Worm (Caenorhabditis elegans) whole organism, L4 larva: ENCODE data around the gene oac-15.
A peak's percentile ranks its signal among the peaks of the same experiment; 100 is the strongest.

Source experiments
- F10B5.3 ChIP-seq: sonication (generic microtip); optimal IDR thresholded peaks from 2 replicates; lab custom pipeline; 2016; ENCODE audit warnings: mild to moderate bottlenecking, missing genetic modification characterization, missing compliant biosample characterization
- F26F4.8 ChIP-seq: fragments of 200-800 bp; sonication (Bioruptor generic); conservative IDR thresholded peaks from 2 replicates; pipeline ENCODE4 v1.3.6; 2022; ENCODE audit warnings: missing genetic modification characterization, missing compliant biosample characterization
- Y105C5A.15 ChIP-seq: fragments of 200-800 bp; sonication (Bioruptor generic); IDR thresholded peaks from 2 replicates; pipeline ENCODE4 v1.3.6; 2022; ENCODE audit warnings: missing genetic modification characterization, missing compliant biosample characterization
- Y75B8A.6 ChIP-seq: fragments of 200-800 bp; sonication (Bioruptor generic); IDR thresholded peaks from 2 replicates; pipeline ENCODE4 v1.3.6; 2022; ENCODE audit warnings: missing genetic modification reagents, missing genetic modification characterization, missing compliant biosample characterization
- aha-1 ChIP-seq: fragments of 150-350 bp; peaks from one replicate; lab custom pipeline; 2014; ENCODE audit warnings: missing biosample characterization, missing genetic modification characterization
- aly-2 ChIP-seq: sonication (generic microtip); optimal IDR thresholded peaks from 2 replicates; lab custom pipeline; 2018; ENCODE audit warnings: missing biosample characterization, missing genetic modification characterization
- arid-1 ChIP-seq: fragments of 200-800 bp; sonication (Bioruptor generic); conservative IDR thresholded peaks from 2 replicates; pipeline ENCODE4 v1.3.6; 2022; ENCODE audit warnings: missing genetic modification reagents, missing genetic modification characterization, missing compliant biosample characterization
- daf-16 ChIP-seq, 3 experiments: sonication (generic microtip); optimal IDR thresholded peaks; 2 replicates each; lab custom pipeline; 2016 to 2017; ENCODE audit warnings: missing genetic modification characterization in 3 of 3, missing genetic modification reagents in 3 of 3, mild to moderate bottlenecking in 2 of 3, missing compliant biosample characterization in 2 of 3, missing biosample characterization in 1 of 3, moderate library complexity in 1 of 3
- dmd-6 ChIP-seq: fragments of 200-800 bp; sonication (Bioruptor generic); IDR thresholded peaks from 2 replicates; pipeline ENCODE4 v1.3.6; 2022; ENCODE audit warnings: missing genetic modification reagents, missing genetic modification characterization, missing compliant biosample characterization
- dpl-1 ChIP-seq: fragments of 150-350 bp; optimal IDR thresholded peaks from 2 replicates; lab custom pipeline; 2014; ENCODE audit warnings: missing biosample characterization, missing genetic modification reagents, missing genetic modification characterization
- dve-1 ChIP-seq: sonication (generic microtip); optimal IDR thresholded peaks from 2 replicates; lab custom pipeline; 2017; ENCODE audit warnings: antibody characterized with exemption, mild to moderate bottlenecking, missing genetic modification characterization, missing compliant biosample characterization; ENCODE audit not compliant: insufficient read depth
- egl-27 ChIP-seq: sonication (generic microtip); optimal IDR thresholded peaks from 3 replicates; lab custom pipeline; 2017; ENCODE audit warnings: missing biosample characterization, missing genetic modification reagents, missing genetic modification characterization
- fkh-10 ChIP-seq: fragments of 150-350 bp; optimal IDR thresholded peaks from 2 replicates; lab custom pipeline; 2014; ENCODE audit warnings: missing biosample characterization, missing genetic modification reagents, missing genetic modification characterization
- hif-1 ChIP-seq, 2 experiments: sonication (generic microtip); optimal IDR thresholded peaks; 2 replicates each; lab custom pipeline; 2016 to 2017; ENCODE audit warnings: missing compliant biosample characterization in 2 of 2, missing genetic modification characterization in 2 of 2, missing genetic modification reagents in 2 of 2, missing genotype in 2 of 2, mild to moderate bottlenecking in 1 of 2
- lim-7 ChIP-seq: fragments of 200-800 bp; sonication (Bioruptor generic); IDR thresholded peaks from 2 replicates; pipeline ENCODE4 v1.3.6; 2022; ENCODE audit warnings: missing genetic modification characterization, missing compliant biosample characterization
- lin-29 ChIP-seq: fragments of 200-800 bp; sonication (Bioruptor generic); IDR thresholded peaks from 2 replicates; pipeline ENCODE4 v1.3.6; 2022; ENCODE audit warnings: missing genetic modification reagents, missing genetic modification characterization, missing compliant biosample characterization
- mes-2 ChIP-seq: sonication (generic microtip); optimal IDR thresholded peaks from 2 replicates; lab custom pipeline; 2016; ENCODE audit warnings: missing genotype, mild to moderate bottlenecking, missing genetic modification characterization, missing compliant biosample characterization; ENCODE audit not compliant: poor library complexity, severe bottlenecking
- mxl-3 ChIP-seq: fragments of 200-800 bp; sonication (Bioruptor generic); optimal IDR thresholded peaks from 2 replicates; lab custom pipeline; 2018; ENCODE audit warnings: mild to moderate bottlenecking, missing genetic modification characterization, missing compliant biosample characterization
- nhr-10 ChIP-seq: fragments of 150-350 bp; optimal IDR thresholded peaks from 2 replicates; lab custom pipeline; 2014; ENCODE audit warnings: missing biosample characterization, missing genetic modification characterization
- nhr-102 ChIP-seq: sonication (generic microtip); optimal IDR thresholded peaks from 2 replicates; lab custom pipeline; 2016; ENCODE audit warnings: mild to moderate bottlenecking, missing genetic modification characterization, moderate library complexity, missing compliant biosample characterization
- nhr-28 ChIP-seq: fragments of 150-350 bp; optimal IDR thresholded peaks from 2 replicates; lab custom pipeline; 2014; ENCODE audit warnings: missing biosample characterization, missing genetic modification characterization
- nhr-48 ChIP-seq: sonication (generic microtip); optimal IDR thresholded peaks from 2 replicates; lab custom pipeline; 2016; ENCODE audit warnings: mild to moderate bottlenecking, missing genetic modification characterization, missing compliant biosample characterization
- nhr-77 ChIP-seq: fragments of 150-350 bp; optimal IDR thresholded peaks from 2 replicates; lab custom pipeline; 2014; ENCODE audit warnings: missing biosample characterization, missing genetic modification characterization
- pqm-1 ChIP-seq: sonication (generic microtip); optimal IDR thresholded peaks from 2 replicates; lab custom pipeline; 2017; ENCODE audit warnings: missing biosample characterization, missing genetic modification characterization
- saeg-2 ChIP-seq: fragments of 200-800 bp; sonication (Bioruptor generic); IDR thresholded peaks from 2 replicates; pipeline ENCODE4 v1.3.6; 2022; ENCODE audit warnings: missing genetic modification reagents, missing genetic modification characterization, missing compliant biosample characterization
- set-16 ChIP-seq: fragments of 200-800 bp; sonication (Bioruptor generic); IDR thresholded peaks from 2 replicates; pipeline ENCODE4 v1.3.6; 2022; ENCODE audit warnings: missing genetic modification reagents, missing genetic modification characterization, missing compliant biosample characterization
- tra-1 ChIP-seq: fragments of 200-800 bp; sonication (Bioruptor generic); IDR thresholded peaks from 2 replicates; pipeline ENCODE4 v1.3.6; 2022; ENCODE audit warnings: missing genetic modification reagents, missing genetic modification characterization, missing compliant biosample characterization
- unc-62 ChIP-seq, 3 experiments: fragments of 150-350 bp in 1 of 3; sonication (generic microtip); optimal IDR thresholded peaks in 2 of 3; peaks in 1 of 3; 1 replicate in 1 of 3; 2 replicates in 2 of 3; lab custom pipeline; 2014 to 2017; ENCODE audit warnings: missing biosample characterization in 3 of 3, missing genetic modification characterization in 3 of 3, missing genetic modification reagents in 3 of 3, missing genotype in 1 of 3
- zfp-3 ChIP-seq: fragments of 200-800 bp; sonication (Bioruptor generic); conservative IDR thresholded peaks from 2 replicates; pipeline ENCODE4 v1.3.6; 2022; ENCODE audit warnings: missing genetic modification reagents, missing genetic modification characterization, missing compliant biosample characterization
- ztf-7 ChIP-seq: fragments of 150-350 bp; optimal IDR thresholded peaks from 2 replicates; lab custom pipeline; 2014; ENCODE audit warnings: missing biosample characterization, missing genetic modification characterization

Gene oac-15

ce11 chrV:16211713-16212112, 2.0 kb upstream of the oac-15 start:
- TF ChIP-seq Y75B8A.6 (GFP tag; lab: Robert Waterston, UW): no peak
- peak in 1 of 2 experiments; percentile 60 for TF ChIP-seq unc-62 (GFP tag; optimal IDR thresholded peaks at IDR 0.05 in 1 of 2; lab: Kevin White, UChicago)
- no peak for TF ChIP-seq unc-62 (tag; optimal IDR thresholded peaks at IDR 0.05; lab: Kevin White, UChicago)
- TF ChIP-seq dve-1 (tag; lab: Kevin White, UChicago): no peak
- peak; percentile 8 for TF ChIP-seq aha-1 (tag; lab: Kevin White, UChicago)
- TF ChIP-seq nhr-48 (tag; lab: Kevin White, UChicago): no peak
- TF ChIP-seq Y105C5A.15 (GFP tag; lab: Robert Waterston, UW): no peak
- TF ChIP-seq nhr-28 (tag; lab: Kevin White, UChicago): peak; percentile 9
- TF ChIP-seq lin-29 (GFP tag; lab: Robert Waterston, UW): no peak

DNA sequence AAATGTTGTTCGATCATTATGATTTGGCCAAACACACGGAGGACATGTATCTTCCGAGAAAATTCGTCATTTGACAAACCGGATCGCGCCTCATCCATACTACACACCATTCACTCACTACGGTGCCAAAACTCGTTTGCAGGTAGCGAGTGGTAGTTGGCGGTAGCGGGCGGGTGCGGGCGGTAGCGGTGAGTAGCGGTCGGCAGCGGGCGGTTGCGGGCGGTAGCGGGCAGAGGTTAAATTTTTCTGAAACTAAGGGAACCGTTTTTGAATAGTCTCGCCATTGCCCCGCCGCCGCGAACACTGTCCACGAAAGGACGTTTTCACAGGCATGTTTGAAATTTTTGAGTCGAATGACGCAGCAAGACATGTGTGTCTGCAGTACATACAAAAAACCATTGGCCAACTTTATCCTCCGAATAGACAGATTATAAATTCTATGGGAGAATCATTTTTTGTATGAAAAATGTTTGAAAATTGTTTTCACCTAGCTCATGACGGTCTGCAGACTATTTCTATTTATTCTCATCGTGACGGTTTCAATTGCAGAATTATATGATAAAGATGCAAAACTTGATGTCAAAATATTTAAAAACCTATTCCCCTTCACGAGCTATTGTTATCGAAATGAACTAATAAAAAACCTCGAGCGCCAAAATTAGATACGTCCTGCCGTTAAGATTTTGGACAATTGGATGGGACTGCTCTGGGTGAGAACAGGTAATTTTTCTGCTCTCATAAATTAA, 693 bp upstream of the oac-15 start, which contains the start of gene F11A5.16:
TSS of gene F11A5.16 (plus strand) at position 696 of the 746 bp plus-strand sequence.
- TF ChIP-seq set-16 (GFP tag; lab: Robert Waterston, UW) (peak; percentile 63), dmd-6 (GFP tag; lab: Robert Waterston, UW) (no peak), lim-7 (GFP tag; lab: Robert Waterston, UW) (no peak)

DNA sequence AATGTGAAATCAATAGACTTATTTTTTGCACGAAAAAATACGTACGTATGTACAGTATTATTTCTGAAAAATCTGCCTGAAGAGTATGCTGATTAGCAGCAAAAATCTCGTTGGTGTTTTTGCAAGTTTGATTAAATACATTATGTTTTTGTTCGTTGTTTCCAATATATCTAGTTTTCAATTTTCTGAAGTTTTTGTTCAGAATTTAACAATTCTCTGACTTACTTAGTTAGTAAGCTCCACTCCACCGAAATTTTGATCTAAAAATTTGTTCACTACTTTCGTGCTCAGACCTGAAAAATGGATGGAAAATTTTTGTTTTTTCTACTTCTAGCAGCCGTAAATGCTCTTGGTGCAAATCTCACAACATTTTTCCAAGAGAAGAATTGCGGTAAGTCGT, 4.8 kb downstream of the oac-15 start, which contains the start of gene irld-26:
TSS of gene irld-26 (plus strand) at position 301 of the 400 bp plus-strand sequence.
- TF ChIP-seq aly-2 (tag; lab: Kevin White, UChicago) (no peak), ztf-7 (no peak), unc-62 (GFP tag; optimal IDR thresholded peaks at IDR 0.05 in 1 of 2; lab: Kevin White, UChicago) (peak in 1 of 2 experiments; percentile 13), unc-62 (tag; optimal IDR thresholded peaks at IDR 0.05; lab: Kevin White, UChicago) (no peak), egl-27 (tag; lab: Kevin White, UChicago) (no peak)
- TF ChIP-seq, all 104 proteins: peak for 1

DNA sequence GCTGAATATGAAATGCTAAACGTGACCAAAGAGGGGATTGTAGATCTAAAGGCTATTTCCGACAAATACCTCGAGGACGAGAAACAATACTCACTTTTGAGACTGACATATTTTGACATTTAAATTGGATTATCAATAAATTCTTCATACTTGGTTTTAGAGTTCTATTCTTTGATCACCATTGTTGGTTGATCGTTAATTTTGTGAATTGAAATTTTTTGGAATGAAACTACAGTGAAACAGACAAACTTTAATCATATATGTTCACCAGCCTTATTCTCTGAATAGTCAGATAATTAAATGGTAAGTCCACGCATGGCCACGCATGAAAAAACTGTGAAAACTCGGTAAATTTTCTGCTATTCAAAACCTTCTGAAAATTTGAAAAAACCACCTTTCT, 7.1 kb downstream of the oac-15 start, which contains the start of gene F11A5.18:
TSS of gene F11A5.18 (plus strand) at position 301 of the 400 bp plus-strand sequence.
- TF ChIP-seq F10B5.3 (tag; lab: Kevin White, UChicago): no peak
- TF ChIP-seq fkh-10: no peak
- TF ChIP-seq nhr-10 (tag; lab: Kevin White, UChicago): no peak
- no peak for TF ChIP-seq nhr-102 (tag; lab: Kevin White, UChicago)
- TF ChIP-seq, all 104 proteins: peak for 0

DNA sequence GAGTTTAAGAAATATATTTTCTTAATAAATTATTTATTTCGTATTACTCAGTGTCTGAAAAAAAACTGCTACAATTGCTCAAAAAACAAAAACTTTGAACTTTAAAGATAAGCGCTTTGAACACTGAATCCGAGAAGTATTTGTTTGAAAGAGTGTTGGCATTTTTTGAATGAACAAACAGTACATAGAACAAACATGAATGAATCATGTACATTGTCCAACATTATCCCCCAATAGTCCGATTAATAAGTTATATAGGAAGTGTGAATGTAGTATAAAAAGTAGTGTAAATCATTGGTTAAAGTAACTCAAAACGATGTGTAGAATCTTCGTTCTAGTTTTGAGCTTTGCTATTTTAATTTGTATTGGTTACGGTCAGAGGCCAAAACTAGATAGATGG, 8.0 kb downstream of the oac-15 start, which contains the start of gene F11A5.17:
TSS of gene F11A5.17 (plus strand) at position 301 of the 400 bp plus-strand sequence.
- TF ChIP-seq unc-62 (GFP tag; optimal IDR thresholded peaks at IDR 0.05 in 1 of 2; lab: Kevin White, UChicago) (peak in 1 of 2 experiments; percentile 15), unc-62 (tag; optimal IDR thresholded peaks at IDR 0.05; lab: Kevin White, UChicago) (no peak), fkh-10 (no peak)

DNA sequence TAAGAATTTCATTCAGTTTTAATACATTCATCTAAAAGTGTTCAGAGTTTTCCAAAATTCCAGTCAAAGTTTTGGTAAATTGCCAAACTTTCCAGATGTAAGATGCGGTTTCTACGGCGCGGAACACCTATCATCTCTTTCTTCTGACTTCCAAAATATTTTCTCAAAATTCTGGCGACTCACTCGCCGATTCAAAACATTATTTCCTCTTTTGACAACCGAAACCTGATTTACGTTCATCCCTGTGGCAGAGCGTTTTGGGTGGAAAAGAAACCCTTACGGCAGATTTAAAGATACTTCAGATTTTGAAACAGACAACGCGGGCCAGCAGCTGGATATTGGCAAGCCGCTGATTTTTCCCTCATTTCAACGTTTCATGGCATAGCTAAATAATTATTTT, 11.7 kb downstream of the oac-15 start, which contains the start of gene F11A5.5:
TSS of gene F11A5.5 (plus strand) at position 301 of the 400 bp plus-strand sequence.
- no peak for TF ChIP-seq dpl-1
- TF ChIP-seq unc-62 (GFP tag; optimal IDR thresholded peaks at IDR 0.05 in 1 of 2; lab: Kevin White, UChicago): no peak
- no peak for TF ChIP-seq unc-62 (tag; optimal IDR thresholded peaks at IDR 0.05; lab: Kevin White, UChicago)
- no peak for TF ChIP-seq tra-1 (GFP tag; lab: Robert Waterston, UW)
- no peak for TF ChIP-seq nhr-77 (tag; lab: Kevin White, UChicago)
- no peak for TF ChIP-seq dve-1 (tag; lab: Kevin White, UChicago)
- TF ChIP-seq F26F4.8 (GFP tag; lab: Robert Waterston, UW): no peak
- TF ChIP-seq aly-2 (tag; lab: Kevin White, UChicago): no peak
- TF ChIP-seq nhr-28 (tag; lab: Kevin White, UChicago): no peak
- no peak for TF ChIP-seq mes-2
- no peak for TF ChIP-seq nhr-102 (tag; lab: Kevin White, UChicago)
- no peak for TF ChIP-seq hif-1 (tag; optimal IDR thresholded peaks at IDR 0.05; lab: Kevin White, UChicago)
- no peak for TF ChIP-seq pqm-1 (tag; lab: Kevin White, UChicago)
- no peak for TF ChIP-seq mxl-3 (GFP tag; lab: Kevin White, UChicago)
- no peak for TF ChIP-seq set-16 (GFP tag; lab: Robert Waterston, UW)
- TF ChIP-seq saeg-2: no peak
- TF ChIP-seq zfp-3 (GFP tag; lab: Robert Waterston, UW): no peak
- no peak for TF ChIP-seq daf-16 (GFP tag; optimal IDR thresholded peaks at IDR 0.05; lab: Kevin White, UChicago)
- TF ChIP-seq daf-16 (tag; optimal IDR thresholded peaks at IDR 0.05; lab: Kevin White, UChicago): no peak
- no peak for TF ChIP-seq arid-1 (GFP tag; lab: Robert Waterston, UW)
